Worm (Caenorhabditis elegans): Measurements from ENCODE around the gene Y76B12C.8.
A peak's percentile ranks its signal among the peaks of the same experiment; 100 is the strongest.

The Y76B12C.8 gene

ce11 chrIV:1979782-1980181 is at the start of gene Y76B12C.8:
Gene Y76B12C.8 (plus strand): TSS chrIV:1979988.
- TF ChIP-seq mes-4 (tag; optimal IDR thresholded peaks at IDR 0.05) = no peak
- TF ChIP-seq fkh-3 (tag; optimal IDR thresholded peaks at IDR 0.05) = no peak
- no peak for TF ChIP-seq lsy-27 (tag; optimal IDR thresholded peaks at IDR 0.05; ENCODE audit: borderline replicate concordance, insufficient read depth)
- TF ChIP-seq aptf-2 (GFP tag; conservative IDR thresholded peaks at IDR 0.05) = no peak
- no peak for TF ChIP-seq let-607 (tag; optimal IDR thresholded peaks at IDR 0.05)
- no peak for TF ChIP-seq F22D6.2 (tag; optimal IDR thresholded peaks at IDR 0.05)
- TF ChIP-seq tbx-9 (tag; optimal IDR thresholded peaks at IDR 0.05; ENCODE audit: borderline replicate concordance) = no peak
- TF ChIP-seq Y56A3A.18 (GFP tag; IDR thresholded peaks at IDR 0.05) = no peak
- TF ChIP-seq egl-44 (GFP tag; IDR thresholded peaks at IDR 0.05) = no peak
- no peak for TF ChIP-seq nhr-80 (tag; optimal IDR thresholded peaks at IDR 0.05)
- no peak for TF ChIP-seq T26A5.8 (tag; optimal IDR thresholded peaks at IDR 0.05)
- TF ChIP-seq gei-17 (GFP tag; optimal IDR thresholded peaks at IDR 0.05) = no peak
- no peak for TF ChIP-seq F39B2.1 (GFP tag; IDR thresholded peaks at IDR 0.05)
- TF ChIP-seq T07F8.4 (tag; optimal IDR thresholded peaks at IDR 0.05) = no peak
- TF ChIP-seq madf-8 (GFP tag; conservative IDR thresholded peaks at IDR 0.05) = no peak
- no peak for TF ChIP-seq lin-54 (GFP tag; optimal IDR thresholded peaks at IDR 0.05)
- no peak for TF ChIP-seq egrh-3 (GFP tag; IDR thresholded peaks at IDR 0.05)

- TF ChIP-seq Y79H2A.3 (GFP tag; conservative IDR thresholded peaks at IDR 0.05) (no peak), attf-3 (GFP tag; conservative IDR thresholded peaks at IDR 0.05) (no peak), F33H1.4 (GFP tag; IDR thresholded peaks at IDR 0.05) (no peak), C17E4.6 (GFP tag; IDR thresholded peaks at IDR 0.05) (no peak)
Observed at ce11 chrIV:1945200-1945599, 34.6 kb upstream of the Y76B12C.8 start.

DNA sequence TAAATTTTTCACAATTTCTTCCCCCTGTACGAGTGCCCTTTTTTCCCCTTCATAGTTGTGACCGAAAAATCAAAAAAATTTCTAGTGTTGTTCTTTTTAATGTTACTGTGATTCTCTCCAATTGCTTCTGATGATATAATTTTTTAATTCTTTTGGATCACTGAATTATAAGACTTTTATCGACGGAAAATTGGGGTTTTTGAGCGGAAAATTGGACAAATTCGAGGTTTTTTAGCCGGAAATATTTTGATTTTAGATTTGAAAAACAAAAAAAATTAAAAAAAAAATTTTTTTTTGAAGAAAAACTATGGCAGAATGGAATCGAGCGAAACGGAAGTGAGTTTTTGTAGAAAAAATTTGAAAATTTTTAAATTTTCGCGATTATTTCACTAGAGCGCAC is 31.9 kb upstream of the Y76B12C.8 start, which contains the start of gene tsen-54:
tsen-54 (plus strand) TSS at position 301 of the 400 bp plus-strand sequence.
- TF ChIP-seq snpc-1.3 (tag; optimal IDR thresholded peaks at IDR 0.05; ENCODE audit: insufficient read depth) = no peak
- no peak for TF ChIP-seq mcd-1 (GFP tag; IDR thresholded peaks at IDR 0.05)
- no peak for TF ChIP-seq ceh-100 (GFP tag; IDR thresholded peaks at IDR 0.05)
- TF ChIP-seq bed-2 (GFP tag; IDR thresholded peaks at IDR 0.05) = no peak
- no peak for TF ChIP-seq let-607 (tag; optimal IDR thresholded peaks at IDR 0.05)

- 0 out of 2 replicates have a peak, but pooled peaks have one; percentile 6 for TF ChIP-seq ztf-6 (GFP tag; IDR thresholded peaks at IDR 0.05)
Observed at ce11 chrIV:1949870-1950269, 29.9 kb upstream of the Y76B12C.8 start.

ce11 chrIV:1950617-1951016 is 29.2 kb upstream of the Y76B12C.8 start:
- TF ChIP-seq ceh-91 (GFP tag; IDR thresholded peaks at IDR 0.05) (peak; percentile 22; the same call in 1 of the 2 replicates), let-526 (GFP tag; IDR thresholded peaks at IDR 0.05) (peak; percentile 16; the same call in 1 of the 2 replicates)

ce11 chrIV:1952312-1952711 is 27.5 kb upstream of the Y76B12C.8 start:
- TF ChIP-seq ccch-3 (GFP tag; optimal IDR thresholded peaks at IDR 0.05) (no peak), egl-18 (GFP tag; IDR thresholded peaks at IDR 0.05) (no peak), mel-28 (tag; optimal IDR thresholded peaks at IDR 0.05; ENCODE audit: borderline replicate concordance) (no peak), F37B4.10 (GFP tag; IDR thresholded peaks at IDR 0.05) (no peak), F57A8.1 (GFP tag; optimal IDR thresholded peaks at IDR 0.05) (no peak), F22D6.2 (tag; optimal IDR thresholded peaks at IDR 0.05) (no peak), snpc-4 (GFP tag; optimal IDR thresholded peaks at IDR 0.05) (no peak), snpc-4 (tag; optimal IDR thresholded peaks at IDR 0.05) (no peak), nhr-120 (GFP tag; IDR thresholded peaks at IDR 0.05) (no peak), F49E8.2 (tag; optimal IDR thresholded peaks at IDR 0.05; ENCODE audit: insufficient read depth) (no peak), Y79H2A.3 (GFP tag; conservative IDR thresholded peaks at IDR 0.05) (no peak), ztf-25 (GFP tag; IDR thresholded peaks at IDR 0.05) (no peak), nfya-2 (GFP tag; IDR thresholded peaks at IDR 0.05) (no peak), ztf-28 (GFP tag; IDR thresholded peaks at IDR 0.05) (no peak), B0035.1 (tag; optimal IDR thresholded peaks at IDR 0.05) (no peak)

Data from whole organism, young adult.